Worm (Caenorhabditis elegans): Measurements from ENCODE around the gene sqrd-1.

Gene sqrd-1

ce11 chrIV:14272561-14272960, 52.9 kb downstream of the sqrd-1 start (continued):
- TF ChIP-seq lsy-2 (tag; optimal IDR thresholded peaks at IDR 0.05) (peak in 1 of 2 experiments; percentile 36), lin-14 (GFP tag; optimal IDR thresholded peaks at IDR 0.05) (peak; percentile 87), lin-15B (tag; optimal IDR thresholded peaks at IDR 0.05) (no peak), egl-27 (tag; optimal IDR thresholded peaks at IDR 0.05) (no peak), ceh-90 (tag; optimal IDR thresholded peaks at IDR 0.05) (no peak), elt-2 (tag; optimal IDR thresholded peaks at IDR 0.05) (no peak), lir-3 (tag; optimal IDR thresholded peaks at IDR 0.05; ENCODE audit: poor library complexity) (no peak), fos-1 (tag; optimal IDR thresholded peaks at IDR 0.05) (no peak), mdl-1 (tag; optimal IDR thresholded peaks at IDR 0.05) (no peak), ceh-8 (GFP tag; optimal IDR thresholded peaks at IDR 0.05) (no peak), aha-1 (tag; optimal IDR thresholded peaks at IDR 0.05) (no peak), snpc-4 (tag; optimal IDR thresholded peaks at IDR 0.05) (no peak), unc-30 (tag; optimal IDR thresholded peaks at IDR 0.05) (no peak), ceh-82 (tag; optimal IDR thresholded peaks at IDR 0.05) (peak in 2 of 3 experiments; percentile 39 to 41), fkh-4 (tag; optimal IDR thresholded peaks at IDR 0.05; ENCODE audit: borderline replicate concordance) (no peak), nhr-20 (tag; optimal IDR thresholded peaks at IDR 0.05) (no peak), mab-9 (GFP tag; IDR thresholded peaks at IDR 0.05) (no peak), nhr-76 (tag; optimal IDR thresholded peaks at IDR 0.05) (no peak), isw-1 (GFP tag; IDR thresholded peaks at IDR 0.05) (peak; percentile 11; the same call in 1 of the 2 replicates), nhr-12 (tag; optimal IDR thresholded peaks at IDR 0.05) (no peak), xbp-1 (tag; optimal IDR thresholded peaks at IDR 0.05) (no peak), alr-1 (tag; optimal IDR thresholded peaks at IDR 0.05; ENCODE audit: borderline replicate concordance) (no peak), ama-1 (optimal IDR thresholded peaks at IDR 0.05) (no peak), nhr-47 (tag; optimal IDR thresholded peaks at IDR 0.05) (peak; percentile 54), skn-1 (tag; optimal IDR thresholded peaks at IDR 0.05) (no peak), hpl-2 (GFP tag; optimal IDR thresholded peaks at IDR 0.05) (no peak), pqm-1 (tag; optimal IDR thresholded peaks at IDR 0.05) (no peak), unc-62 (GFP tag; optimal IDR thresholded peaks at IDR 0.05) (no peak), elt-3 (tag; optimal IDR thresholded peaks at IDR 0.05) (no peak), egl-13 (tag; optimal IDR thresholded peaks at IDR 0.05) (peak; percentile 40), blmp-1 (tag; optimal IDR thresholded peaks at IDR 0.05) (no peak), swsn-7 (tag; optimal IDR thresholded peaks at IDR 0.05) (peak; percentile 31), ceh-63 (GFP tag; optimal IDR thresholded peaks at IDR 0.05) (no peak), hlh-4 (tag; optimal IDR thresholded peaks at IDR 0.05) (no peak), hlh-17 (GFP tag; optimal IDR thresholded peaks at IDR 0.05; ENCODE audit: borderline replicate concordance) (no peak), nhr-77 (tag; optimal IDR thresholded peaks at IDR 0.05) (no peak), unc-98 (GFP tag; IDR thresholded peaks at IDR 0.05) (no peak), aly-2 (tag; optimal IDR thresholded peaks at IDR 0.05) (no peak), nhr-19 (GFP tag; conservative IDR thresholded peaks at IDR 0.05) (no peak), unc-86 (tag; optimal IDR thresholded peaks at IDR 0.05) (peak; percentile 43), mep-1 (tag; optimal IDR thresholded peaks at IDR 0.05) (no peak), nhr-71 (tag; optimal IDR thresholded peaks at IDR 0.05) (peak; percentile 60), Y116A8C.19 (tag; optimal IDR thresholded peaks at IDR 0.05; ENCODE audit: borderline replicate concordance) (no peak), jun-1 (tag; optimal IDR thresholded peaks at IDR 0.05) (no peak), nhr-84 (tag; optimal IDR thresholded peaks at IDR 0.05) (no peak), sptf-1 (tag; optimal IDR thresholded peaks at IDR 0.05) (no peak), mef-2 (tag; optimal IDR thresholded peaks at IDR 0.05) (no peak), pax-3 (tag; optimal IDR thresholded peaks at IDR 0.05) (no peak), nhr-90 (tag; optimal IDR thresholded peaks at IDR 0.05; ENCODE audit: poor library complexity) (no peak), C04F5.9 (tag; optimal IDR thresholded peaks at IDR 0.05) (no peak), ztf-11 (tag; optimal IDR thresholded peaks at IDR 0.05) (no peak), irx-1 (tag; optimal IDR thresholded peaks at IDR 0.05) (no peak), nhr-85 (tag) (no peak), sox-4 (tag; optimal IDR thresholded peaks at IDR 0.05) (no peak)
